Fruit fly (Drosophila melanogaster) whole organism, embryonic: Measurements from ENCODE around the gene CG31827.
A peak's percentile ranks its signal among the peaks of the same experiment; 100 is the strongest.

ENCODE experiments used
- Ada2b ChIP-seq: fragments of 200-800 bp; sonication (Bioruptor generic); IDR thresholded peaks from 2 replicates; pipeline ENCODE4 v1.3.6; 2022; ENCODE audit warnings: missing biosample characterization, missing genetic modification characterization
- Adf1 ChIP-seq: fragments of 200-800 bp; sonication (Bioruptor generic); IDR thresholded peaks from 2 replicates; pipeline ENCODE4 v1.3.6; 2022; ENCODE audit warnings: missing biosample characterization, missing genetic modification characterization
- BEAF-32 ChIP-seq: fragments of 200-800 bp; sonication (Bioruptor generic); optimal IDR thresholded peaks from 3 replicates; lab custom pipeline; 2017; ENCODE audit warnings: missing biosample characterization, missing genetic modification characterization, mild to moderate bottlenecking, moderate library complexity, missing genetic modification reagents
- Bgb ChIP-seq: fragments of 200-800 bp; sonication (Bioruptor generic); IDR thresholded peaks from 2 replicates; pipeline ENCODE4 v1.3.6; 2022; ENCODE audit warnings: missing biosample characterization, missing genetic modification characterization; ENCODE audit not compliant: partially characterized antibody
- CG10147 ChIP-seq: fragments of 200-800 bp; sonication (Bioruptor generic); optimal IDR thresholded peaks from 2 replicates; lab custom pipeline; 2019; ENCODE audit warnings: missing biosample characterization, mild to moderate bottlenecking, missing genetic modification characterization, moderate library complexity
- CG10431 ChIP-seq: fragments of 200-800 bp; sonication (Bioruptor generic); optimal IDR thresholded peaks from 3 replicates; lab custom pipeline; 2018; ENCODE audit warnings: missing biosample characterization, mild to moderate bottlenecking, missing genetic modification characterization
- CG11504 ChIP-seq: fragments of 200-800 bp; sonication (Bioruptor generic); optimal IDR thresholded peaks from 3 replicates; lab custom pipeline; 2019; ENCODE audit warnings: missing biosample characterization, mild to moderate bottlenecking, missing genetic modification characterization, moderate library complexity
- CG15479 ChIP-seq: fragments of 200-800 bp; sonication (Bioruptor generic); optimal IDR thresholded peaks from 3 replicates; lab custom pipeline; 2019; ENCODE audit warnings: missing biosample characterization, mild to moderate bottlenecking, missing genetic modification characterization, moderate library complexity
- CG16863 ChIP-seq: fragments of 200-800 bp; sonication (Bioruptor generic); optimal IDR thresholded peaks from 3 replicates; lab custom pipeline; 2016; ENCODE audit warnings: missing biosample characterization, missing genetic modification characterization
- CG18476 ChIP-seq: fragments of 200-800 bp; sonication (Bioruptor generic); optimal IDR thresholded peaks from 2 replicates; lab custom pipeline; 2016; ENCODE audit warnings: missing biosample characterization, mild to moderate bottlenecking, missing genetic modification characterization
- CG2116 ChIP-seq: fragments of 200-800 bp; sonication (Bioruptor generic); optimal IDR thresholded peaks from 3 replicates; lab custom pipeline; 2018; ENCODE audit warnings: missing biosample characterization, mild to moderate bottlenecking, missing genetic modification characterization
- CG30020 ChIP-seq: fragments of 200-800 bp; optimal IDR thresholded peaks from 2 replicates; lab custom pipeline; 2019; ENCODE audit warnings: missing biosample characterization, mild to moderate bottlenecking, missing genetic modification characterization, moderate library complexity
- CG5953 ChIP-seq: fragments of 200-800 bp; sonication (Bioruptor generic); IDR thresholded peaks from 2 replicates; pipeline ENCODE4 v1.3.6; 2022; ENCODE audit warnings: missing biosample characterization, missing genetic modification characterization
- CG6272 ChIP-seq: fragments of 200-800 bp; sonication (Bioruptor generic); IDR thresholded peaks from 2 replicates; pipeline ENCODE4 v1.3.6; 2022; ENCODE audit warnings: missing biosample characterization, missing genetic modification characterization
- CG6791 ChIP-seq: fragments of 200-800 bp; sonication (Bioruptor generic); IDR thresholded peaks from 3 replicates; pipeline ENCODE4 v1.3.6; 2022; ENCODE audit warnings: missing biosample characterization, missing genetic modification characterization; ENCODE audit not compliant: partially characterized antibody
- CG7928 ChIP-seq: fragments of 200-800 bp; sonication (Bioruptor generic); optimal IDR thresholded peaks from 2 replicates; lab custom pipeline; 2017; ENCODE audit warnings: missing biosample characterization, mild to moderate bottlenecking, missing genetic modification characterization
- CG8388 ChIP-seq: fragments of 200-800 bp; sonication (Bioruptor generic); optimal IDR thresholded peaks from 2 replicates; lab custom pipeline; 2019; ENCODE audit warnings: missing biosample characterization, mild to moderate bottlenecking, missing genetic modification characterization, moderate library complexity
- CG8944 ChIP-seq: fragments of 200-800 bp; sonication (Bioruptor generic); optimal IDR thresholded peaks from 3 replicates; lab custom pipeline; 2016; ENCODE audit warnings: missing biosample characterization, missing genetic modification characterization
- CG9932 ChIP-seq: fragments of 200-800 bp; sonication (Bioruptor generic); IDR thresholded peaks from 2 replicates; pipeline ENCODE4 v1.3.6; 2022; ENCODE audit warnings: missing biosample characterization, missing genetic modification characterization
- CTCF ChIP-seq: fragments of 200-800 bp; sonication (Bioruptor generic); optimal IDR thresholded peaks from 2 replicates; lab custom pipeline; 2017; ENCODE audit warnings: missing biosample characterization, mild to moderate bottlenecking, missing genetic modification characterization, moderate library complexity
- Deaf1 ChIP-seq: fragments of 200-800 bp; optimal IDR thresholded peaks from 3 replicates; lab custom pipeline; 2019; ENCODE audit warnings: missing biosample characterization, mild to moderate bottlenecking, missing genetic modification characterization, moderate library complexity
- Dip3 ChIP-seq: fragments of 200-800 bp; sonication (Bioruptor generic); optimal IDR thresholded peaks from 3 replicates; lab custom pipeline; 2016; ENCODE audit warnings: missing biosample characterization, missing genetic modification characterization
- ERR ChIP-seq: fragments of 200-800 bp; sonication (Bioruptor generic); optimal IDR thresholded peaks from 2 replicates; lab custom pipeline; 2016; ENCODE audit warnings: missing biosample characterization, missing genetic modification characterization
- H15 ChIP-seq: fragments of 200-800 bp; sonication (Bioruptor generic); IDR thresholded peaks from 3 replicates; pipeline ENCODE4 v1.3.6; 2022; ENCODE audit warnings: missing biosample characterization, missing genetic modification characterization
- HLH4C ChIP-seq: fragments of 200-800 bp; sonication (Bioruptor generic); IDR thresholded peaks from 3 replicates; pipeline ENCODE4 v1.3.6; 2022; ENCODE audit warnings: missing biosample characterization, missing genetic modification characterization; ENCODE audit not compliant: partially characterized antibody
- Hand ChIP-seq: fragments of 200-800 bp; sonication (Bioruptor generic); optimal IDR thresholded peaks from 2 replicates; lab custom pipeline; 2017; ENCODE audit warnings: mild to moderate bottlenecking, missing biosample characterization, missing genetic modification reagents, missing genetic modification characterization
- Hmr ChIP-seq: fragments of 200-800 bp; sonication (Bioruptor generic); optimal IDR thresholded peaks from 3 replicates; lab custom pipeline; 2017; ENCODE audit warnings: mild to moderate bottlenecking, missing biosample characterization, missing genetic modification reagents, missing genetic modification characterization
- Hmx ChIP-seq: fragments of 200-800 bp; sonication (Bioruptor generic); optimal IDR thresholded peaks from 2 replicates; lab custom pipeline; 2016; ENCODE audit warnings: missing biosample characterization, missing genetic modification characterization
- Max ChIP-seq: fragments of 200-800 bp; sonication (Bioruptor generic); optimal IDR thresholded peaks from 2 replicates; lab custom pipeline; 2016; ENCODE audit warnings: missing biosample characterization, mild to moderate bottlenecking, missing genetic modification characterization
- NC2β ChIP-seq: fragments of 200-800 bp; sonication (Bioruptor generic); optimal IDR thresholded peaks from 2 replicates; lab custom pipeline; 2016; ENCODE audit warnings: missing biosample characterization, missing genetic modification characterization
- Oli ChIP-seq: fragments of 200-800 bp; sonication (Bioruptor generic); optimal IDR thresholded peaks from 2 replicates; lab custom pipeline; 2018; ENCODE audit warnings: missing biosample characterization, mild to moderate bottlenecking, missing genetic modification characterization, moderate library complexity
- Opbp ChIP-seq: fragments of 200-800 bp; sonication (Bioruptor generic); IDR thresholded peaks from 3 replicates; pipeline ENCODE4 v1.3.6; 2022; ENCODE audit warnings: missing biosample characterization, missing genetic modification characterization; ENCODE audit not compliant: partially characterized antibody
- Rx ChIP-seq: fragments of 200-800 bp; sonication (Bioruptor generic); IDR thresholded peaks from 2 replicates; pipeline ENCODE4 v1.3.6; 2022; ENCODE audit warnings: missing biosample characterization, missing genetic modification characterization
- Tbp ChIP-seq: fragments of >200 bp; optimal IDR thresholded peaks from 2 replicates; lab custom pipeline; 2018; ENCODE audit warnings: missing biosample characterization, missing genetic modification characterization
- ase ChIP-seq: fragments of 200-800 bp; sonication (Bioruptor generic); IDR thresholded peaks from 3 replicates; pipeline ENCODE4 v1.3.6; 2022; ENCODE audit warnings: missing biosample characterization, missing genetic modification characterization
- chinmo ChIP-seq: fragments of 200-800 bp; sonication (Bioruptor generic); IDR thresholded peaks from 4 replicates; pipeline ENCODE4 v1.3.6; 2022; ENCODE audit warnings: missing biosample characterization, missing genetic modification characterization; ENCODE audit not compliant: partially characterized antibody
- da ChIP-seq: fragments of 200-800 bp; sonication (Bioruptor generic); optimal IDR thresholded peaks from 2 replicates; lab custom pipeline; 2016; ENCODE audit warnings: missing biosample characterization, missing genetic modification characterization
- dmrt11E ChIP-seq: fragments of 200-800 bp; sonication (Bioruptor generic); optimal IDR thresholded peaks from 3 replicates; lab custom pipeline; 2018; ENCODE audit warnings: missing biosample characterization, mild to moderate bottlenecking, missing genetic modification characterization, moderate library complexity
- eve ChIP-seq, 2 experiments: fragments of >200 bp; optimal IDR thresholded peaks; 2 replicates each; lab custom pipeline; 2017; ENCODE audit warnings: missing biosample characterization in 2 of 2, missing genetic modification characterization in 2 of 2
- gfzf ChIP-seq: fragments of 200-800 bp; sonication (Bioruptor generic); optimal IDR thresholded peaks from 2 replicates; lab custom pipeline; 2016; ENCODE audit warnings: missing biosample characterization, mild to moderate bottlenecking, missing genetic modification characterization, moderate library complexity
- hkb ChIP-seq, 2 experiments: fragments of 200-800 bp in 1 of 2; fragments of >200 bp in 1 of 2; sonication (Bioruptor generic) in 1 of 2; IDR thresholded peaks in 1 of 2; optimal IDR thresholded peaks in 1 of 2; 2 replicates each; pipeline versions ENCODE4 v1.3.6 to Lab custom; 2017 to 2022; ENCODE audit warnings: missing biosample characterization in 1 of 2, missing genetic modification characterization in 1 of 2
- odd ChIP-seq: fragments of 200-800 bp; sonication (Bioruptor generic); optimal IDR thresholded peaks from 2 replicates; lab custom pipeline; 2017; ENCODE audit warnings: missing biosample characterization, mild to moderate bottlenecking, missing genetic modification characterization
- pfk ChIP-seq: fragments of 200-800 bp; sonication (Bioruptor generic); optimal IDR thresholded peaks from 2 replicates; lab custom pipeline; 2018; ENCODE audit warnings: missing biosample characterization, mild to moderate bottlenecking, missing genetic modification characterization, moderate library complexity
- salm ChIP-seq: fragments of 200-800 bp; sonication (Bioruptor generic); optimal IDR thresholded peaks from 2 replicates; lab custom pipeline; 2018; ENCODE audit warnings: missing biosample characterization, mild to moderate bottlenecking, missing genetic modification characterization
- shn ChIP-seq: fragments of 200-800 bp; sonication (Bioruptor generic); optimal IDR thresholded peaks from 3 replicates; lab custom pipeline; 2016; ENCODE audit warnings: missing biosample characterization, missing genetic modification characterization
- sim ChIP-seq: fragments of 200-800 bp; sonication (Bioruptor generic); IDR thresholded peaks from 2 replicates; pipeline ENCODE4 v1.3.6; 2022; ENCODE audit warnings: missing biosample characterization, missing genetic modification characterization
- sob ChIP-seq: fragments of 200-800 bp; sonication (Bioruptor generic); IDR thresholded peaks from 2 replicates; pipeline ENCODE4 v1.3.6; 2022; ENCODE audit warnings: missing biosample characterization, missing genetic modification characterization
- sug ChIP-seq: fragments of 200-800 bp; optimal IDR thresholded peaks from 2 replicates; lab custom pipeline; 2019; ENCODE audit warnings: missing biosample characterization, mild to moderate bottlenecking, missing genetic modification characterization, moderate library complexity
- yki ChIP-seq: fragments of >200 bp; optimal IDR thresholded peaks from 3 replicates; lab custom pipeline; 2018

CG31827 gene

DNA sequence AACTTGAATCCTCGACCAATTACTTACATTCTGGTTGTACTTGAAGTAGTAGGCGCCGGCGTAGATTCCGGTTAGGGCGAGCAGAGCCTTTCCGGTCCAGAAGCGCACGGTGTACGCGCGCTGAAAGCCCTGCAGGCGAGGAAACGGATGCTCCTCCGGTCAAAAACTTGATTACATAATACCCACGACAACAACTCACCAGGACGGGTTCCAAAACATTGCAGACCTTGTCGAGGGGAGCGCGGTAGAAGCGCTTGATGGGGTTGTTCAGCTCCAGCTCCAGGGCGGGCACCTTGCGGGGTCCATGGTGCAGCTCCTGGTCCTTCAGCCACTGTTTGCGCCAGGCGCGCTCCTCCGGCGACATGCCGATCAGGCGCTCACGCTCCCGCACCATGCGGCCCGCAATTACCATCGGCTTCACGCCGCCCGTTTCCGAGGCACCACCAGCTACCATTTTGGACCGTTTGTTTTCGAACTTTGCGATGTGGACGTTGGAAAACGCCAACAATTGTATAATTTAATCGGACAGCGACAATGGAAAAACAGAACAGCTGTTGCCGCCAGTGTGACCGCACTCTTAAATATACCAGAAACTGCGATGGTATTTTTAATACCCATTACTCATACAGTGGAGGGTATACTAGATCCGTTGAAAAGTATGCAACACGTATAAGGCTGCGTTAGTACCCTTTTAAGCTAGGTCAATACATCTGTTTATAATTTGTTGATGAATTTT lies 45.7 kb downstream of the CG31827 start, which contains the start of gene ND-B17 (continued):
- TF ChIP-seq Rx, result 0 out of 2 replicates have a peak, but pooled peaks have one; percentile 19
- no peak for TF ChIP-seq Tbp (GFP tag; lab: Kevin White, UChicago)
- TF ChIP-seq yki, result no peak
- peak; percentile 27; the same call in 1 of the 2 replicates for TF ChIP-seq Ada2b
- peak; percentile 24; the same call in 1 of the 2 replicates for TF ChIP-seq Adf1
- TF ChIP-seq Hmr (GFP tag; lab: Kevin White, UChicago), result no peak
- no peak for TF ChIP-seq Hmx
- TF ChIP-seq dmrt11E (tag; lab: Kevin White, UChicago), result peak; percentile 34
- TF ChIP-seq Max (GFP tag; lab: Kevin White, UChicago), result no peak
- peak; percentile 43 for TF ChIP-seq NC2β (GFP tag; lab: Kevin White, UChicago)
- no peak for TF ChIP-seq CTCF (GFP tag; lab: Kevin White, UChicago)
- no peak for TF ChIP-seq chinmo (GFP tag; lab: Robert Waterston, UW)
- no peak for TF ChIP-seq CG7928 (GFP tag; lab: Kevin White, UChicago)
- TF ChIP-seq CG8944 (GFP tag; lab: Kevin White, UChicago), result peak; percentile 50
- TF ChIP-seq sug, result peak; percentile 29
- TF ChIP-seq gfzf (GFP tag; lab: Kevin White, UChicago), result peak; percentile 76
- TF ChIP-seq ase (GFP tag; lab: Robert Waterston, UW), result no peak
- TF ChIP-seq Dip3 (GFP tag; lab: Kevin White, UChicago), result peak; percentile 20
- TF ChIP-seq CG5953, result no peak
- no peak for TF ChIP-seq Deaf1
- TF ChIP-seq CG2116 (GFP tag; lab: Kevin White, UChicago), result peak; percentile 64
- no peak for TF ChIP-seq odd
- no peak for TF ChIP-seq HLH4C (GFP tag; lab: Robert Waterston, UW)
- TF ChIP-seq Bgb (GFP tag; lab: Robert Waterston, UW), result no peak; the same call in 1 of the 2 replicates
- TF ChIP-seq Oli (tag; lab: Kevin White, UChicago), result no peak
- TF ChIP-seq BEAF-32 (GFP tag; lab: Kevin White, UChicago), result peak; percentile 24
- peak; percentile 29 for TF ChIP-seq hkb (optimal IDR thresholded peaks at IDR 0.05; lab: Kevin White, UChicago)
- TF ChIP-seq hkb (GFP tag; IDR thresholded peaks at IDR 0.05; lab: Robert Waterston, UW), result peak; percentile 63; the same call in 1 of the 2 replicates
- TF ChIP-seq CG9932 (GFP tag; lab: Robert Waterston, UW), result peak; percentile 72
- peak; percentile 57 for TF ChIP-seq CG16863 (GFP tag; lab: Kevin White, UChicago)
- TF ChIP-seq CG15479 (GFP tag; lab: Kevin White, UChicago), result no peak
- TF ChIP-seq H15 (GFP tag; lab: Robert Waterston, UW), result 0 out of 3 replicates have a peak, but pooled peaks have one; percentile 42
- TF ChIP-seq eve (GFP tag; optimal IDR thresholded peaks at IDR 0.05; lab: Kevin White, UChicago), result no peak
- no peak for TF ChIP-seq pfk (GFP tag; lab: Kevin White, UChicago)
- no peak for TF ChIP-seq ERR (GFP tag; lab: Kevin White, UChicago)
- no peak for TF ChIP-seq Hand
- TF ChIP-seq sim (GFP tag; lab: Robert Waterston, UW), result no peak
- no peak for TF ChIP-seq CG8388
- TF ChIP-seq CG10147 (GFP tag; lab: Kevin White, UChicago), result no peak
- peak; percentile 17 for TF ChIP-seq CG30020
- no peak for TF ChIP-seq CG18476
- TF ChIP-seq salm (tag; lab: Kevin White, UChicago), result no peak
- TF ChIP-seq Opbp (GFP tag; lab: Robert Waterston, UW), result no peak
- TF ChIP-seq shn, result peak; percentile 55
- peak; percentile 41 for TF ChIP-seq da (GFP tag; lab: Kevin White, UChicago)
- no peak for TF ChIP-seq CG6272
- TF ChIP-seq CG11504 (tag; lab: Kevin White, UChicago), result no peak
- TF ChIP-seq CG10431 (GFP tag; lab: Kevin White, UChicago), result no peak
- peak; percentile 40; the same call in 2 of the 3 replicates for TF ChIP-seq CG6791
- TF ChIP-seq sob (GFP tag; lab: Robert Waterston, UW), result peak; percentile 75
